Worm (Caenorhabditis elegans): ENCODE measurements around the gene srd-5.

srd-5 gene

DNA sequence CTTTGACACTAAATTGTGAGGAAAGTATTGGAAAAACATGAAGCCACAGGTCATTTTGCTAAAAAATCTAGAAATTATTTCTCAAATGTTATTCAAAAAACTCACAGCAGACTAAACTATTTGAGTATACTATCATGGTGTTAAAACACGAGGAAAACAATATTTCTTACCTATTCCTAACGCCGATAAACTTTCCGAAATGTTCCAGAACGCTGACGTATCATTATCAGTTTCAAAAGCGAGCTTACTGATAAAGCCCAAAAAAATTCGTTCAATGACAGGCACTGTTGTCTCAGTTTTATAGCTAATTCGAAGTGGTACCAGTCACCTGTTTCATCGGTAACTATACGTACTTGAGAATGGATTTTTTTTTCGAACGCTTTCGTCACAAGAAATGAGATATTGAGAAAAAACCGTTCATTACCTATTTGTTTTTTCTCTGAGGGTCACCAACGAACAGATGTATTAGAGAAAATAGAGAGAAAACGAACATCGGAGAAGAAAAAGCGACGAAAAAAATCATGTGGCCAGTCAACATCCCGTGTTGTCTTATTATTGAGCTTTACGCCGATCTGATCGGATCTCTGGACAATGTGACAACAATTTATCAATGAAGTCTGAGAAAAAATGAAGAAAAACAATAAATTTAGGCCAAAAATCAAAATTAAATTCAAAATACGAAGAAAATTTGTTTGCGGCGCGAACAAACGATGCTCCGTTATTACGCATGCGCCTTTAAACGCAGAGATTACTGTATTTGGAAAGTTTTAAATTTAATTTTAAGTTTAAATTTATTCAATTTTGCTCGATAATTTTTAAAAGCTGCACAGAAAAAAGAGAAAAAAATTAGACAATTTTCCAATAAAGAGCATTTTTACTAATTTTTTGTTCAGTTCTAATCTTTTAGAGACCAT is 8.0 kb downstream of the srd-5 start:
- no peak for TF ChIP-seq unc-62 (GFP tag; optimal IDR thresholded peaks at IDR 0.05)

ce11 chrIV:5665353-5665918 is 8.9 kb downstream of the srd-5 start:
- no peak for TF ChIP-seq unc-62 (GFP tag; optimal IDR thresholded peaks at IDR 0.05)

DNA sequence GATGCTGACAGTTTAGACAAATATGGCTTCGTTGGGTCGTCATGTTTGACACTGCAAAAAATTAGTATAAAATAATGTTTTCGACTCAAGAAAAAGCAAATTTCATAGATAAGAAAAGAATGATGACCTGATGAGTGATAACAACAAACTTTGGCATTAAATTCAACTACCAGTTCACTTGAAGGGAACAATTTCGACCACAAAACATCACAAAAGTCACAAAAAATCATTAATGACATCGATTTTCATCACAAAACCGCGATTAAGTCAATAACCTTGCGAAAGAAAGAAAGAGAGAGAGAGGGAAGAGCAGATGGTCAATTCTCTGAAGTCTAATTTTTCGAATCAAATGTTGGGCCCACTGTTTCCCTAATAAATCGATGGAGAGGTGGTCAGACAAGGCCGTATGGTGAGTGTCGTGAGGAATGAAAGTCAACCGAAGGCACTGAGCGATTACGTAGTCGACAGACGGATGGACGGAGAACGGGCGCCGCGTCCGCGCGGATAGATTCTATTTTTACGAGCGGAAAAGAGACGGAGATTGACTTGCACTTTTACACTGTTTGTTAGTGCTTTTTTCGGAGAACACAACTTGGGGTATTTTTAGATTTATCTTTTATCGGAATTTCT is 9.8 kb downstream of the srd-5 start, which contains the start of gene bec-1:
Gene bec-1 (minus strand): TSS at position 51 of the 630 bp plus-strand sequence.
- no peak for TF ChIP-seq unc-62 (GFP tag; optimal IDR thresholded peaks at IDR 0.05)

DNA sequence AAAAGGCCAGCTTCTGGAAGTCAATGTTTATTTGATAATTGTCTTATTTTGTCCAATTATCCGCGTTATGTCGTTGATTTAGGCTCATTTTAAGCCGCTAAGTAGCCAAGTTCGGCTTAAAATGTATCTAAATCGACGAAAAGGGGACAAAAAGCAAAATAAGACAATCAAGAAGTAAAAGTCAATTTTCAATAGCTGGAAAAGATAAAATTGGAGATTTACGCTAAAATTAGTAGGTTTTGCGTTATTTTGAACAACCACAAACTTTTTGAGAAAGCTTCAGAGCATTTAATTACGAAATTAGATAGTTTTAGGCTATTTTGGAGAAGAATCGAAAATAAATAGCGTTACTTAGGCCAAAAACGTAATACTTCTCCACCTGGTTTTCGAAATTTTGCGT is 11.4 kb downstream of the srd-5 start:
- TF ChIP-seq unc-62 (GFP tag; optimal IDR thresholded peaks at IDR 0.05), result no peak

- TF ChIP-seq unc-62 (GFP tag; optimal IDR thresholded peaks at IDR 0.05), result no peak
Measured at ce11 chrIV:5662073-5662472, 12.3 kb downstream of the srd-5 start.

- TF ChIP-seq unc-62 (GFP tag; optimal IDR thresholded peaks at IDR 0.05), result no peak
Measured at ce11 chrIV:5660239-5660638, 14.1 kb downstream of the srd-5 start, which contains the start of gene skn-1. TSS of gene skn-1 (minus strand) at chrIV:5660384.

DNA sequence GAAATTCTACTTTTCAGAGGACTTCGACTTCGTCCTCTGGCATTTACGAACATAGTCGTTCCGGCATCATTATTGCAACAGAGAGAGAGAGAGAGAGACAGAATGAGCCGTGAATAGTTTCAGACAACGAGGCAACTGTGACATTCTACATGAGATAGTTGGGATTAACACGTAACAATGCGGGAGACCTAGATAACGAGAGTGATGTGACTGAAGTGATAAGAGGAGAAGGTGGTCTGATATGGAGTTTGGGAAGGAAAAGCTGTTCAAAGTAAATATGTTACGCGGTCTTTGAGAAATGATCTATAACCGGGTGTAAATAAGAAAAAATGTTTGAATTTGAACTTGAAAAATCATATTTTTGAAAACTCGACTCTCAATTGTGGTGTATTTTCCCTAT is 14.9 kb downstream of the srd-5 start:
- TF ChIP-seq unc-62 (GFP tag; optimal IDR thresholded peaks at IDR 0.05), result no peak

- no peak for TF ChIP-seq unc-62 (GFP tag; optimal IDR thresholded peaks at IDR 0.05)
Measured at ce11 chrIV:5658897-5659296, 15.4 kb downstream of the srd-5 start.

DNA sequence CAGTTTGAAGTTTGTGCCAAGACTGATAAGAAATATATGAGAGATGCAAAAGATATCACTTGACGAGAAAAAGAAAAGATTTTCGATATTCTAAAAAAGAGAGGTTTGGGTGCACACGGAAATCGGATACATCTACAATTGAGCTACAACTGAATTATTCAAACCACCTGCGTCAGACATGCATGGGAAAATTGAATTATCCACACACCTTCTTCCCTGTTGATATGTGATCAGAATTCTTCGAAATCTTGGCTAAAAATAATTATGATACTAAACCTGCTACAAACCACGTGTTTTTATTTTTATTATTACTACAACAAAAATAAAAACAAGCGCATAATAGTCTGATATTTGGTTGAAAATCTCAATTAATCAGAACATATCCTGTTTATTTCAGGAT is 16.1 kb downstream of the srd-5 start:
- no peak for TF ChIP-seq unc-62 (GFP tag; optimal IDR thresholded peaks at IDR 0.05)

ce11 chrIV:5657126-5657666 is 17.1 kb downstream of the srd-5 start:
- TF ChIP-seq unc-62 (GFP tag; optimal IDR thresholded peaks at IDR 0.05), result no peak

- TF ChIP-seq unc-62 (GFP tag; optimal IDR thresholded peaks at IDR 0.05), result no peak
Measured at ce11 chrIV:5655966-5656389, 18.4 kb downstream of the srd-5 start.

DNA sequence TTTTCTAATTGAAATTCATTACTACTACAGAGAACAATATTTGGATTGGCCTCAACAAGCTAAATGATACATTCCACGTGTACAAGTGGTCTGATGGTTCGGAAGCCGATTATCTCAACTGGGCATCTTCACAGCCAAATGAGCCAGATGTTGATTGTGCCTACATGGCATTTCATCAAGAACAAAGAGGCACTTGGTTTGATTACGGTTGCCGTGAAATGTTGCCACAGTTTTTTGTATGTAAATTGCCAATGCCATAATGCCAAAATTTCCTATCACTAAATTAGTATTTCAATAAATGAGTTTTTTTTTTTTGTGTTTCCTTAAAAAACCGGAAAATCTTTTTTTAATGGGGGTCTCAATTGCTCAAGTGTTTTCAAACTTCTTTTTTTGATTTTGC is 19.6 kb downstream of the srd-5 start:
- no peak for TF ChIP-seq unc-62 (GFP tag; optimal IDR thresholded peaks at IDR 0.05)

ce11 chrIV:5654203-5654602 is 20.1 kb downstream of the srd-5 start:
- no peak for TF ChIP-seq unc-62 (GFP tag; optimal IDR thresholded peaks at IDR 0.05)

ce11 chrIV:5653649-5654048 is 20.7 kb downstream of the srd-5 start, which contains the start of gene clec-178:
TSS of gene clec-178 (plus strand) at chrIV:5653949.
- no peak for TF ChIP-seq unc-62 (GFP tag; optimal IDR thresholded peaks at IDR 0.05)

ce11 chrIV:5652811-5653483 is 21.4 kb downstream of the srd-5 start:
- TF ChIP-seq unc-62 (GFP tag; optimal IDR thresholded peaks at IDR 0.05), result no peak

Measured in whole organism, dauer.